Worm (Caenorhabditis elegans) whole organism, L3 larva: ENCODE results near the gene sma-3.
A peak's percentile ranks its signal among the peaks of the same experiment; 100 is the strongest.

Experiments
- R02D3.7 ChIP-seq: fragments of 150-350 bp; optimal IDR thresholded peaks from 2 replicates; lab custom pipeline; 2014; ENCODE audit warnings: missing biosample characterization, missing genetic modification characterization
- ZK546.5 ChIP-seq: sonication (generic microtip); optimal IDR thresholded peaks from 2 replicates; lab custom pipeline; 2017; ENCODE audit warnings: missing biosample characterization, missing genetic modification characterization
- aly-2 ChIP-seq: fragments of 150-350 bp; optimal IDR thresholded peaks from 2 replicates; lab custom pipeline; 2014; ENCODE audit warnings: missing biosample characterization, missing genetic modification characterization
- ama-1 ChIP-seq: fragments of 150-350 bp; optimal IDR thresholded peaks from 2 replicates; lab custom pipeline; 2018
- ceh-16 ChIP-seq: sonication (generic microtip); optimal IDR thresholded peaks from 2 replicates; lab custom pipeline; 2017; ENCODE audit warnings: missing biosample characterization, missing genetic modification characterization
- ceh-28 ChIP-seq: fragments of 150-350 bp; optimal IDR thresholded peaks from 2 replicates; lab custom pipeline; 2014; ENCODE audit warnings: missing biosample characterization, missing genetic modification reagents, missing genetic modification characterization
- ceh-82 ChIP-seq: fragments of 150-350 bp; optimal IDR thresholded peaks from 2 replicates; lab custom pipeline; 2014; ENCODE audit warnings: missing biosample characterization, missing genetic modification characterization
- ceh-9 ChIP-seq: sonication (generic microtip); optimal IDR thresholded peaks from 2 replicates; lab custom pipeline; 2018; ENCODE audit warnings: missing biosample characterization, missing genetic modification characterization
- daf-12 ChIP-seq: fragments of 150-350 bp; optimal IDR thresholded peaks from 2 replicates; lab custom pipeline; 2014; ENCODE audit warnings: missing biosample characterization, missing genetic modification reagents, missing genetic modification characterization
- egl-27 ChIP-seq: sonication (generic microtip); optimal IDR thresholded peaks from 4 replicates; lab custom pipeline; 2017; ENCODE audit warnings: missing biosample characterization, missing genetic modification reagents, missing genetic modification characterization
- egl-5 ChIP-seq: fragments of 150-350 bp; optimal IDR thresholded peaks from 2 replicates; lab custom pipeline; 2017; ENCODE audit warnings: missing biosample characterization, missing genetic modification reagents, missing genetic modification characterization, inconsistent platforms
- elt-1 ChIP-seq: fragments of 150-350 bp; optimal IDR thresholded peaks from 2 replicates; lab custom pipeline; 2014; ENCODE audit warnings: missing biosample characterization, missing genetic modification characterization
- elt-2 ChIP-seq: sonication (generic microtip); optimal IDR thresholded peaks from 2 replicates; lab custom pipeline; 2016; ENCODE audit warnings: missing genetic modification reagents, mild to moderate bottlenecking, missing genetic modification characterization, missing compliant biosample characterization
- elt-3 ChIP-seq, 3 experiments: fragments of 150-350 bp in 1 of 3; sonication (generic microtip) in 2 of 3; optimal IDR thresholded peaks; 2 replicates in 2 of 3; 4 replicates in 1 of 3; lab custom pipeline; 2014 to 2017; ENCODE audit warnings: missing biosample characterization in 3 of 3, missing genetic modification characterization in 3 of 3
- eor-1 ChIP-seq, 2 experiments: fragments of 150-350 bp; optimal IDR thresholded peaks; 2 replicates each; lab custom pipeline; 2014 to 2018; ENCODE audit warnings: missing biosample characterization in 2 of 2, missing genetic modification characterization in 2 of 2
- fkh-10 ChIP-seq: sonication (generic microtip); optimal IDR thresholded peaks from 2 replicates; lab custom pipeline; 2017; ENCODE audit warnings: missing biosample characterization, missing genetic modification reagents, missing genetic modification characterization
- fkh-2 ChIP-seq: fragments of 150-350 bp; optimal IDR thresholded peaks from 2 replicates; lab custom pipeline; 2014; ENCODE audit warnings: missing biosample characterization, missing genetic modification reagents, missing genetic modification characterization
- fos-1 ChIP-seq: fragments of 150-350 bp; optimal IDR thresholded peaks from 2 replicates; lab custom pipeline; 2014; ENCODE audit warnings: missing biosample characterization, missing genetic modification characterization
- hmg-11 ChIP-seq: sonication (generic microtip); optimal IDR thresholded peaks from 2 replicates; lab custom pipeline; 2016; ENCODE audit warnings: missing genetic modification characterization, missing compliant biosample characterization
- jun-1 ChIP-seq: fragments of 150-350 bp; optimal IDR thresholded peaks from 2 replicates; lab custom pipeline; 2014; ENCODE audit warnings: missing biosample characterization, missing genetic modification reagents, missing genetic modification characterization
- lin-15B ChIP-seq: fragments of 150-350 bp; optimal IDR thresholded peaks from 2 replicates; lab custom pipeline; 2014; ENCODE audit warnings: missing biosample characterization, missing genetic modification characterization
- lin-39 ChIP-seq: fragments of 150-350 bp; optimal IDR thresholded peaks from 2 replicates; lab custom pipeline; 2018; ENCODE audit warnings: missing biosample characterization, missing genetic modification reagents, missing genetic modification characterization
- lsy-12 ChIP-seq: sonication (generic microtip); optimal IDR thresholded peaks from 2 replicates; lab custom pipeline; 2016; ENCODE audit warnings: mild to moderate bottlenecking, missing genetic modification characterization, missing compliant biosample characterization
- mdl-1 ChIP-seq: fragments of 150-350 bp; optimal IDR thresholded peaks from 2 replicates; lab custom pipeline; 2014; ENCODE audit warnings: missing biosample characterization, missing genetic modification characterization
- mml-1 ChIP-seq: fragments of 150-350 bp; sonication (generic microtip); optimal IDR thresholded peaks from 3 replicates; lab custom pipeline; 2014; ENCODE audit warnings: missing biosample characterization, missing genetic modification characterization
- nfya-1 ChIP-seq: sonication (generic microtip); optimal IDR thresholded peaks from 2 replicates; lab custom pipeline; 2017; ENCODE audit warnings: missing genetic modification characterization, mild to moderate bottlenecking, missing compliant biosample characterization, antibody characterized with exemption, moderate library complexity; ENCODE audit not compliant: insufficient read depth
- nhr-11 ChIP-seq: fragments of 150-350 bp; optimal IDR thresholded peaks from 2 replicates; lab custom pipeline; 2014; ENCODE audit warnings: missing biosample characterization, missing genetic modification characterization
- nhr-12 ChIP-seq: fragments of 150-350 bp; optimal IDR thresholded peaks from 2 replicates; lab custom pipeline; 2014; ENCODE audit warnings: missing biosample characterization, missing genetic modification characterization
- nhr-23 ChIP-seq: fragments of 150-350 bp; optimal IDR thresholded peaks from 2 replicates; lab custom pipeline; 2014; ENCODE audit warnings: missing biosample characterization, missing genetic modification reagents, missing genetic modification characterization
- nhr-237 ChIP-seq: fragments of 150-350 bp; optimal IDR thresholded peaks from 2 replicates; lab custom pipeline; 2014; ENCODE audit warnings: missing biosample characterization, missing genetic modification characterization
- nhr-25 ChIP-seq: sonication (generic microtip); optimal IDR thresholded peaks from 2 replicates; lab custom pipeline; 2017; ENCODE audit warnings: missing biosample characterization, missing genetic modification characterization
- nhr-28 ChIP-seq: fragments of 150-350 bp; optimal IDR thresholded peaks from 2 replicates; lab custom pipeline; 2014; ENCODE audit warnings: missing biosample characterization, missing genetic modification characterization
- nhr-43 ChIP-seq: sonication (generic microtip); optimal IDR thresholded peaks from 2 replicates; lab custom pipeline; 2016; ENCODE audit warnings: mild to moderate bottlenecking, missing genetic modification characterization, missing compliant biosample characterization; ENCODE audit not compliant: poor library complexity, severe bottlenecking
- nhr-67 ChIP-seq: fragments of 150-350 bp; optimal IDR thresholded peaks from 2 replicates; lab custom pipeline; 2014; ENCODE audit warnings: missing biosample characterization, missing genetic modification characterization
- nhr-76 ChIP-seq: fragments of 150-350 bp; sonication (generic microtip); optimal IDR thresholded peaks from 5 replicates; lab custom pipeline; 2014; ENCODE audit warnings: missing biosample characterization, missing genetic modification characterization
- nhr-77 ChIP-seq: fragments of 150-350 bp; optimal IDR thresholded peaks from 2 replicates; lab custom pipeline; 2014; ENCODE audit warnings: missing biosample characterization, missing genetic modification characterization
- pha-4 ChIP-seq: fragments of 150-350 bp; optimal IDR thresholded peaks from 2 replicates; lab custom pipeline; 2014; ENCODE audit warnings: missing biosample characterization, missing genetic modification reagents, missing genetic modification characterization
- pqm-1 ChIP-seq: fragments of 150-350 bp; optimal IDR thresholded peaks from 2 replicates; lab custom pipeline; 2017; ENCODE audit warnings: missing biosample characterization, missing genetic modification characterization, inconsistent platforms
- sea-2 ChIP-seq: fragments of 150-350 bp; sonication (generic microtip); optimal IDR thresholded peaks from 4 replicates; lab custom pipeline; 2014; ENCODE audit warnings: missing biosample characterization, missing genetic modification reagents, missing genetic modification characterization
- skn-1 ChIP-seq: fragments of 150-350 bp; optimal IDR thresholded peaks from 2 replicates; lab custom pipeline; 2014; ENCODE audit warnings: missing biosample characterization, missing genetic modification characterization
- snpc-4 ChIP-seq: fragments of 150-350 bp; optimal IDR thresholded peaks from 2 replicates; lab custom pipeline; 2014; ENCODE audit warnings: missing biosample characterization, missing genetic modification characterization
- tbx-2 ChIP-seq: sonication (generic microtip); optimal IDR thresholded peaks from 2 replicates; lab custom pipeline; 2016; ENCODE audit warnings: mild to moderate bottlenecking, missing genetic modification characterization, missing compliant biosample characterization
- unc-39 ChIP-seq: sonication (generic microtip); optimal IDR thresholded peaks from 4 replicates; lab custom pipeline; 2017; ENCODE audit warnings: missing biosample characterization, missing genetic modification characterization
- unc-62 ChIP-seq: fragments of 150-350 bp; sonication (generic microtip); optimal IDR thresholded peaks from 4 replicates; lab custom pipeline; 2014; ENCODE audit warnings: missing biosample characterization, missing genetic modification reagents, missing genetic modification characterization
- zag-1 ChIP-seq: fragments of 150-350 bp; optimal IDR thresholded peaks from 2 replicates; lab custom pipeline; 2014; ENCODE audit warnings: missing biosample characterization, missing genetic modification characterization
- ztf-11 ChIP-seq: fragments of 150-350 bp; optimal IDR thresholded peaks from 2 replicates; lab custom pipeline; 2014; ENCODE audit warnings: missing biosample characterization, missing genetic modification characterization
- ztf-4 ChIP-seq: fragments of 150-350 bp; optimal IDR thresholded peaks from 2 replicates; lab custom pipeline; 2014; ENCODE audit warnings: missing biosample characterization, missing genetic modification characterization

sma-3 gene

DNA sequence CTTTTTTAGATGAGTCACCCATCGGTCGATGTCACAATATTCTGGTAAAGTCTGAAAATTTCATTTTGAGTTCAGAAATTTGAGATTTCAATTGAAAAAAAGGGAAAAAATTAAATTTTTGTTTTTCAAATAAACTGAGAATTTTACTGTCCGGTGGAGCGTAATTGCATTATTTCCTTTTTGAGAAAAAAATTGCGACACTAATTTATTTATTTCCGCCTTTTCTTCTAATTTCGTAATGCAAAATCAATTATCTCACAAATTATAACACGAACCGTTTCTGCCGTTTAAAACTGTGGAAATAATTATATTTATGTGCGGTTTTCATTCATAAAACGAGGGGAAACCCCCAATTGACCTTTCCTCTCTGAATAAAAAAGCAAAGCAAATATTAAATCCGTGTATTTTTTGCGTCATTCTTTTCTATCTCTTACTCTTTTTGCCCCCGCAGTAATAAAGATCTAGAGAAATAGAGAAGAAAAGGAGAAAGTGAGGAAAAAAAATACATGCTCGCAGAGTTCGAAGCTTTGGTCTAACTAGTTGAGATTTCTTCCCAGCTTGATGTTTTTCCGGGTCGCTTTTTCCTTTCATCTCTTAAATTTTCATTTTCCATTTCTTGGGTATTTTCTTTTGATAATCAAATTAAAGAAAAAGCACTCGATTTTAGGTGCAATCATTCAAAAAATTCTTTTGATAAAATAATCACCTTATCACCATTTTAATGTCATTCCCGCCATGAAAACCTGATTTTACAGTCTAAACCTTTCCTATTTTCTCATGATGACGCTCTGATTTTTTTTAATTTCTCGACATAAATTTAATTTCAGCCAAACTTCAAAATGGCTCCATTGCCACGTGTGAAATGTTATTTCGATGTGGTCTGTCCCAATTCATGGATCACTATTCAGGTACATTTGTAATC is 39.5 kb upstream of the sma-3 start, which contains the start of the genes brc-2 and T07E3.3:
TSS of gene brc-2 (minus strand) at position 51 of the 922 bp plus-strand sequence.
TSS of gene T07E3.3 (plus strand) at position 822 of the 922 bp plus-strand sequence.
- TF ChIP-seq ceh-16 (tag; lab: Kevin White, UChicago) (no peak), mml-1 (tag; lab: Kevin White, UChicago) (no peak), lsy-12 (tag; lab: Kevin White, UChicago) (no peak), ceh-82 (no peak), fos-1 (no peak), egl-5 (tag; lab: Kevin White, UChicago) (no peak), snpc-4 (tag; lab: Kevin White, UChicago) (no peak), elt-2 (tag; lab: Kevin White, UChicago) (peak; percentile 60), nhr-43 (tag; lab: Kevin White, UChicago) (no peak), ceh-28 (no peak), skn-1 (tag; lab: Kevin White, UChicago) (peak; percentile 14), nhr-77 (tag; lab: Kevin White, UChicago) (no peak), ztf-4 (no peak), nhr-237 (tag; lab: Kevin White, UChicago) (no peak), pha-4 (tag; lab: Kevin White, UChicago) (peak; percentile 67), pqm-1 (tag; lab: Kevin White, UChicago) (peak; percentile 42), nhr-11 (tag; lab: Kevin White, UChicago) (no peak), aly-2 (tag; lab: Kevin White, UChicago) (no peak), sea-2 (GFP tag; lab: Kevin White, UChicago) (no peak), egl-27 (tag; lab: Kevin White, UChicago) (no peak), daf-12 (tag; lab: Kevin White, UChicago) (no peak), elt-1 (tag; lab: Kevin White, UChicago) (no peak), nhr-23 (tag; lab: Kevin White, UChicago) (no peak), ceh-9 (tag; lab: Kevin White, UChicago) (no peak), nhr-12 (tag; lab: Kevin White, UChicago) (no peak), ZK546.5 (tag; lab: Kevin White, UChicago) (no peak), nhr-28 (tag; lab: Kevin White, UChicago) (no peak), nfya-1 (peak; percentile 0), nhr-25 (tag; lab: Kevin White, UChicago) (no peak), zag-1 (tag; lab: Kevin White, UChicago) (no peak), elt-3 (tag; optimal IDR thresholded peaks at IDR 0.05; lab: Kevin White, UChicago) (no peak), fkh-2 (no peak), lin-39 (tag; lab: Kevin White, UChicago) (no peak), tbx-2 (no peak), hmg-11 (tag; lab: Kevin White, UChicago) (peak; percentile 5), nhr-76 (tag; lab: Kevin White, UChicago) (no peak), jun-1 (tag; lab: Kevin White, UChicago) (no peak), mdl-1 (no peak), unc-62 (GFP tag; lab: Kevin White, UChicago) (no peak), ztf-11 (tag; lab: Kevin White, UChicago) (no peak), lin-15B (tag; lab: Kevin White, UChicago) (no peak), eor-1 (tag; optimal IDR thresholded peaks at IDR 0.05; lab: Kevin White, UChicago) (no peak), nhr-67 (tag; lab: Kevin White, UChicago) (no peak), fkh-10 (GFP tag; lab: Kevin White, UChicago) (no peak), ama-1 (lab: Kevin White, UChicago) (no peak), unc-39 (tag; lab: Kevin White, UChicago) (no peak), R02D3.7 (tag; lab: Kevin White, UChicago) (no peak)
